Worm (Caenorhabditis elegans): ENCODE measurements around the gene sel-7.

The sel-7 gene

DNA sequence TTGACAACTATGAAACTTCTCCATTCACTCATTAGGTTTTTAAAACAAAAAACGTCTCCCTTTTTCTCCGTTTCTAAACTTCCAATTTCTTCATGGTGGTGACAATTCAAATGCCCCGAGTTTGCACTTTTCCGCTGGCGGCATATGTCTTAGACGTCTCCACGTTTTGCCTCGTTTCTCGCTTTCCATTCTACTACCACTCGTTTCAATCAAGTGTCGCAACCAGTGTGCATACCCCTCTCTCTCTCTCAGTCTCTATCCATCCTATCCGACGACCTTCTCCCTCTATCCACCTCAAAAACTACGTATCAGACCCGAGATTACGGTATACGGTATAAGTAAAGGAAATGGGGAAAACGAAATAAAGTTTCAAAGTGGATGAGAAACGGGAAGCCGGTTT, 6.1 kb downstream of the sel-7 start:
- TF ChIP-seq B0310.2 (tag; optimal IDR thresholded peaks at IDR 0.05) (no peak), ceh-36 (tag; optimal IDR thresholded peaks at IDR 0.05) (no peak)

DNA sequence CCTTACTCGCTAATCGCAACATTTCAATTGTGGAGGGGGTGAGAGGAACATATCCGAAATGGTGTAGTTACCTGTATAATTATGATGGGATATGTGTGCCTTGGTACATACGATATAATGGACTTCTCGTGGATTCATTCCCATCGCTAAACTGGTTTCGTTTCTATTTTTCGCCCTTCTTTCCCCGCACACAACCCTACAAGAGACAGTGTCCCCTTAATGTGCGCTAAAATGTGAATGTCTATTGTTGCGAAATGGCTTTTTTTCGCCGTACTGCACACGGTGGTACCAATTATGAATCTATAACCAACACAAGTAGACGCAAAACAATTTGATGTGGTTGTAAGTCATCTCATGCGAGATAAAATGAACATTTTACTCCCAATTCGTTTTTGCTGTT, 10.9 kb downstream of the sel-7 start:
- no peak for TF ChIP-seq hmbx-1 (tag; optimal IDR thresholded peaks at IDR 0.05)
- no peak for TF ChIP-seq pes-1 (GFP tag; IDR thresholded peaks at IDR 0.05)
- TF ChIP-seq hmg-4 (GFP tag; optimal IDR thresholded peaks at IDR 0.05) = no peak
- TF ChIP-seq tbx-11 (GFP tag; IDR thresholded peaks at IDR 0.05) = no peak
- no peak for TF ChIP-seq ama-1 (optimal IDR thresholded peaks at IDR 0.05)
- no peak for TF ChIP-seq ets-7 (tag; optimal IDR thresholded peaks at IDR 0.05)
- no peak for TF ChIP-seq ceh-13 (GFP tag; optimal IDR thresholded peaks at IDR 0.05)
- no peak for TF ChIP-seq scrt-1 (GFP tag; IDR thresholded peaks at IDR 0.05)
- TF ChIP-seq sea-1 (GFP tag; conservative IDR thresholded peaks at IDR 0.05) = no peak
- no peak for TF ChIP-seq tra-4 (tag; optimal IDR thresholded peaks at IDR 0.05)
- no peak for TF ChIP-seq B0310.2 (tag; optimal IDR thresholded peaks at IDR 0.05)
- TF ChIP-seq flt-1 (GFP tag; IDR thresholded peaks at IDR 0.05) = no peak
- TF ChIP-seq tbx-37 (GFP tag; conservative IDR thresholded peaks at IDR 0.05) = no peak
- TF ChIP-seq aly-1 (tag; optimal IDR thresholded peaks at IDR 0.05) = no peak
- TF ChIP-seq hnd-1 (tag; optimal IDR thresholded peaks at IDR 0.05) = no peak
- TF ChIP-seq F13C5.2 (tag; optimal IDR thresholded peaks at IDR 0.05) = no peak
- no peak for TF ChIP-seq ceh-36 (tag; optimal IDR thresholded peaks at IDR 0.05)

DNA sequence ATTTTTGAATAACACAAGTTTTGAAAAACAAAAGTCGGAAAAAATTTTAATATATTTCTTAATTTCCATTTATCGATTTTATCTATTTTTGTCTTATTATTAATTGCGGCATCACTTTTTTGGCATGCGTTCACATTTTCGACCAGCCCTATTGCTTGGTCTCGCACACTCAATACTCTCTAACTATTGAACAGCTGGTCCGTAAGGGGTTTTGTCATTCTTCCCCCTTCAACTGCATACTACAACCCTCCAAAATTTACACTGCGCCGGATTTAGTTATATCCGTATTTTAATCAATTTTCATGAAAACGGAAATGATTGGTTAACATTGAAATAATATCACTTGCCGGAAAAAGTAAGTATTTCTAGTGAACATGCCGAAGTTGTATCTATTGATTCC, 12.9 kb downstream of the sel-7 start, which contains the start of gene C11H1.7:
C11H1.7 (plus strand) TSS at position 12 of the 400 bp plus-strand sequence.
- TF ChIP-seq ceh-13 (GFP tag; optimal IDR thresholded peaks at IDR 0.05) (no peak), hmbx-1 (tag; optimal IDR thresholded peaks at IDR 0.05) (no peak), hmg-4 (GFP tag; optimal IDR thresholded peaks at IDR 0.05) (no peak), hnd-1 (tag; optimal IDR thresholded peaks at IDR 0.05) (no peak)

DNA sequence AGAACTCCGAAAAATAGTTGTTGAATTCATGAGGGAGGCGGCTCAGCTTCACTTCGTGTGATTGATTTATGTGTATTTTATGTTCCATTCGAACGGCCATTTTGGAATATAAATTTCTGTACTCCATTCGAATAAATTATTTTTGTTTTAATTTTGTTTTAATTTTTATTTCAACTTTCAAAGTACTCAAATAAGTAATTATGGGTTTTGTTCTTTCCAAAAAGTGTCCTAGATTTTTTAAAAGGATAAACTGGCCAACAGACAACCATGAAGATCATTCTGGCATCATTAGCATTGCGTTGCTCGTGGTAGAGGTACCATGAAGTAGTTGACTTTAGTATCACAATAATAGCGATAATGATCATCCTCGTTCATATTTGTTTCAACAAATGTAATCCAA, 13.7 kb downstream of the sel-7 start:
- TF ChIP-seq hmbx-1 (tag; optimal IDR thresholded peaks at IDR 0.05) (no peak), sea-1 (GFP tag; conservative IDR thresholded peaks at IDR 0.05) (no peak), pes-1 (GFP tag; IDR thresholded peaks at IDR 0.05) (no peak), ceh-36 (tag; optimal IDR thresholded peaks at IDR 0.05) (no peak), hmg-4 (GFP tag; optimal IDR thresholded peaks at IDR 0.05) (no peak), tbx-11 (GFP tag; IDR thresholded peaks at IDR 0.05) (no peak), tbx-37 (GFP tag; conservative IDR thresholded peaks at IDR 0.05) (no peak), scrt-1 (GFP tag; IDR thresholded peaks at IDR 0.05) (no peak), aly-1 (tag; optimal IDR thresholded peaks at IDR 0.05) (no peak), B0310.2 (tag; optimal IDR thresholded peaks at IDR 0.05) (no peak), ets-7 (tag; optimal IDR thresholded peaks at IDR 0.05) (no peak), hnd-1 (tag; optimal IDR thresholded peaks at IDR 0.05) (no peak), F13C5.2 (tag; optimal IDR thresholded peaks at IDR 0.05) (no peak), ama-1 (optimal IDR thresholded peaks at IDR 0.05) (no peak), tra-4 (tag; optimal IDR thresholded peaks at IDR 0.05) (no peak)

DNA sequence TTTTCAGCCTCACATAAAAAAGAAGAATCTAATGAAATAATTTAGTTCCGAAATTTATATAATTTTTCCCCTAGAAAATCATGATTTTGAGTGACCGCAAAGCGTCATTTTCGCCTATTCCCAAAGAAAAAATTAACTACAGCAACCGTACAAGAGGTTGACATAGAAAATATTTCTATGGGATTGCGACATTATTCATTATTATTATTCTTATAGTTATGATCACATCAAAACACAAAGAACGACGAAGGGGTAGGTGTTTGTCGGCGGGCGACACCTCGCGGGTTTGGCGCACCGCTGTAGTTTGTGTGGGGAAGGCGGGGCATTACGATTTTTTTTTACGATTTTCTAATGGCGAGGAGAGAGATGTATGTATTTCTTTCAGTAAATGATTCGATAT, 16.0 kb downstream of the sel-7 start:
- TF ChIP-seq pes-1 (GFP tag; IDR thresholded peaks at IDR 0.05) (no peak), flt-1 (GFP tag; IDR thresholded peaks at IDR 0.05) (no peak), ceh-13 (GFP tag; optimal IDR thresholded peaks at IDR 0.05) (no peak), tbx-11 (GFP tag; IDR thresholded peaks at IDR 0.05) (no peak), hnd-1 (tag; optimal IDR thresholded peaks at IDR 0.05) (no peak), scrt-1 (GFP tag; IDR thresholded peaks at IDR 0.05) (no peak), tbx-37 (GFP tag; conservative IDR thresholded peaks at IDR 0.05) (no peak), B0310.2 (tag; optimal IDR thresholded peaks at IDR 0.05) (no peak), hmg-4 (GFP tag; optimal IDR thresholded peaks at IDR 0.05) (no peak), F13C5.2 (tag; optimal IDR thresholded peaks at IDR 0.05) (no peak), sea-1 (GFP tag; conservative IDR thresholded peaks at IDR 0.05) (no peak), aly-1 (tag; optimal IDR thresholded peaks at IDR 0.05) (no peak)

DNA sequence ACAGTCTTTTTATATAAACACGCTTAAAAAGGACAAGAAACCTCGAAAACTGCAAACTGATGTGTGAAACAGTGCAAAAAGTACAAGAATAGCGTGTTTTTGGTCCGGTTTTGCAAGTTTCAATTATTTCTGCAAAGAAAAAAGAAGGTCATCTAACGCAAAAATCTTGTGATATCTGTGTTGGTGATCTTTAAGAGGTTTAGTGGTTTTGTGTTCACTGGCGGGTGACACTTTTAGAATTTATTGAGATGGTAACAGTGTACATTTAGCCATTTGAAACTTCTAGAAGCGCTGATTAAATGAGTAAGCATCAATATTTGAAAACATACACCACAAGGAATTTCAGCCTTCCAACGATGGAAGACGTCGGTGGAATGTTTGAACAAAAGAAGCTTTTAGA, 17.5 kb downstream of the sel-7 start:
- TF ChIP-seq tra-4 (tag; optimal IDR thresholded peaks at IDR 0.05) = no peak
- no peak for TF ChIP-seq ceh-36 (tag; optimal IDR thresholded peaks at IDR 0.05)
- TF ChIP-seq hnd-1 (tag; optimal IDR thresholded peaks at IDR 0.05) = no peak
- no peak for TF ChIP-seq sea-1 (GFP tag; conservative IDR thresholded peaks at IDR 0.05)
- no peak for TF ChIP-seq pes-1 (GFP tag; IDR thresholded peaks at IDR 0.05)
- TF ChIP-seq hmbx-1 (tag; optimal IDR thresholded peaks at IDR 0.05) = no peak
- no peak for TF ChIP-seq aly-1 (tag; optimal IDR thresholded peaks at IDR 0.05)
- no peak for TF ChIP-seq ama-1 (optimal IDR thresholded peaks at IDR 0.05)
- TF ChIP-seq ceh-13 (GFP tag; optimal IDR thresholded peaks at IDR 0.05) = no peak
- no peak for TF ChIP-seq B0310.2 (tag; optimal IDR thresholded peaks at IDR 0.05)
- TF ChIP-seq F13C5.2 (tag; optimal IDR thresholded peaks at IDR 0.05) = no peak
- TF ChIP-seq tbx-37 (GFP tag; conservative IDR thresholded peaks at IDR 0.05) = no peak
- TF ChIP-seq ets-7 (tag; optimal IDR thresholded peaks at IDR 0.05) = no peak

DNA sequence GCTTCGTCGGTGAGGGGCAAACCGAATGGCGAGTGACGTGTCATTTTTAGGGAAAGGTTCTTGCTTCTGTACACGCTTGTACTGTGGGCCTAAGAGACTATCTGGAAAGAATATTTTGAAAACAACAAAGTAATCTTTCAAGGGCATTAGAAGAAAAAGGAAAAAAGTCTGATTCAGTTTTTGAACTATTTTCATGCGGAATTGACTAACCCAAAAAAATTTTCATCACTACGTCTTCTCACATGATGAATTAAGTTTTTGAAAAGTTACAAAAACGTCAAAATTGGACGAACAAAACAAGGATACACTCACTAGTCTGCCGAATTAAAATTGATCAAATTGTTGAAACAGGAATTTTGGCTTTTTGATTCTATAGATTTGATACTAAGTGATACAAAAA, 20.0 kb downstream of the sel-7 start, which contains the start of gene C11H1.9:
C11H1.9 (minus strand) TSS at position 101 of the 400 bp plus-strand sequence.
- TF ChIP-seq scrt-1 (GFP tag; IDR thresholded peaks at IDR 0.05) (no peak), aly-1 (tag; optimal IDR thresholded peaks at IDR 0.05) (no peak), ets-7 (tag; optimal IDR thresholded peaks at IDR 0.05) (no peak), flt-1 (GFP tag; IDR thresholded peaks at IDR 0.05) (no peak), ceh-13 (GFP tag; optimal IDR thresholded peaks at IDR 0.05) (no peak), F13C5.2 (tag; optimal IDR thresholded peaks at IDR 0.05) (no peak), hmg-4 (GFP tag; optimal IDR thresholded peaks at IDR 0.05) (no peak), tbx-37 (GFP tag; conservative IDR thresholded peaks at IDR 0.05) (no peak), tbx-11 (GFP tag; IDR thresholded peaks at IDR 0.05) (no peak), hnd-1 (tag; optimal IDR thresholded peaks at IDR 0.05) (no peak), hmbx-1 (tag; optimal IDR thresholded peaks at IDR 0.05) (no peak), ama-1 (optimal IDR thresholded peaks at IDR 0.05) (no peak), B0310.2 (tag; optimal IDR thresholded peaks at IDR 0.05) (no peak), pes-1 (GFP tag; IDR thresholded peaks at IDR 0.05) (no peak), sea-1 (GFP tag; conservative IDR thresholded peaks at IDR 0.05) (no peak)

DNA sequence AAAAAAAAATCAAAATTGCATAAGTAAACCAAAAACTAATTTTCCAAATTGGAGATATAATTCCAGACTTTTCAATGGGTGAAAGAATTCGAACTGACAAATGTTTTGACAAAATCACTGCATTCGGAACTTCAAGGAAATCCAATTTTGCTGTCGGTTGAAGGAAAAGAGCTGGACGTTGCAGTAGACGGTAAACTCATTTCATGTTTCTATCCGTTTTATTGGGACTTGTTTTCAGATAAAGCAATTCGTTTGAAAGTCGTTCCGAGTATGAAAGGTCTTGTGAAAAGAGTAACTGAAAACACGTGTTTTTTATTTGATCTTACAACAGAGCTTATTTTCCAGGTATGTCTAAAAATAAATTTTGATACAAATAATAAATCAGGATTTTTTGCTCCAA, 24.1 kb downstream of the sel-7 start:
- TF ChIP-seq hmbx-1 (tag; optimal IDR thresholded peaks at IDR 0.05) = no peak
- TF ChIP-seq hnd-1 (tag; optimal IDR thresholded peaks at IDR 0.05) = no peak
- no peak for TF ChIP-seq sea-1 (GFP tag; conservative IDR thresholded peaks at IDR 0.05)
- no peak for TF ChIP-seq ceh-13 (GFP tag; optimal IDR thresholded peaks at IDR 0.05)
- no peak for TF ChIP-seq tbx-11 (GFP tag; IDR thresholded peaks at IDR 0.05)
- TF ChIP-seq hmg-4 (GFP tag; optimal IDR thresholded peaks at IDR 0.05) = no peak
- no peak for TF ChIP-seq F13C5.2 (tag; optimal IDR thresholded peaks at IDR 0.05)
- no peak for TF ChIP-seq ceh-36 (tag; optimal IDR thresholded peaks at IDR 0.05)
- no peak for TF ChIP-seq B0310.2 (tag; optimal IDR thresholded peaks at IDR 0.05)
- no peak for TF ChIP-seq scrt-1 (GFP tag; IDR thresholded peaks at IDR 0.05)
- TF ChIP-seq aly-1 (tag; optimal IDR thresholded peaks at IDR 0.05) = no peak
- TF ChIP-seq pes-1 (GFP tag; IDR thresholded peaks at IDR 0.05) = no peak
- TF ChIP-seq ama-1 (optimal IDR thresholded peaks at IDR 0.05) = no peak
- no peak for TF ChIP-seq ets-7 (tag; optimal IDR thresholded peaks at IDR 0.05)
